Fruit fly (Drosophila melanogaster): Measurements from ENCODE around the gene CG11878.

- no peak for TF ChIP-seq h (optimal IDR thresholded peaks at IDR 0.05)
- no peak for TF ChIP-seq psq (optimal IDR thresholded peaks at IDR 0.05)
These were observed 14.9 kb upstream of the CG11878 start, which contains the start of gene CG11857 for dm6 chr3R:25258628-25259240.

All from Kc167 (cell line).